Worm (Caenorhabditis elegans): Measurements from ENCODE around the gene C17H11.4.

ce11 chrX:8200206-8200605 is 18.8 kb upstream of the C17H11.4 start:
- TF ChIP-seq unc-86 (tag; optimal IDR thresholded peaks at IDR 0.05) (no peak), elt-2 (tag; optimal IDR thresholded peaks at IDR 0.05) (no peak), aly-2 (tag; optimal IDR thresholded peaks at IDR 0.05) (no peak), snu-23 (GFP tag; optimal IDR thresholded peaks at IDR 0.05) (no peak), nhr-77 (tag; optimal IDR thresholded peaks at IDR 0.05) (no peak), pqm-1 (tag; optimal IDR thresholded peaks at IDR 0.05) (no peak), zag-1 (tag; optimal IDR thresholded peaks at IDR 0.05) (no peak)

Data from whole organism, L1 larva.